Fruit fly (Drosophila melanogaster): Measurements from ENCODE around the gene SdhD.

- TF ChIP-seq ap (GFP tag; IDR thresholded peaks at IDR 0.05) = no peak
- no peak for TF ChIP-seq pnt (GFP tag; optimal IDR thresholded peaks at IDR 0.05)
- TF ChIP-seq hkb (optimal IDR thresholded peaks at IDR 0.05) = no peak
- TF ChIP-seq hkb (GFP tag; IDR thresholded peaks at IDR 0.05) = no peak
- TF ChIP-seq D (optimal IDR thresholded peaks at IDR 0.05) = no peak
- no peak for TF ChIP-seq D (GFP tag; optimal IDR thresholded peaks at IDR 0.05)
- TF ChIP-seq prd (optimal IDR thresholded peaks at IDR 0.05) = no peak
- no peak for TF ChIP-seq prd (GFP tag; IDR thresholded peaks at IDR 0.05)
- TF ChIP-seq CG1024 (GFP tag; IDR thresholded peaks at IDR 0.05) = no peak
- no peak for TF ChIP-seq CG12744 (GFP tag; optimal IDR thresholded peaks at IDR 0.05)
- TF ChIP-seq cwo (GFP tag; optimal IDR thresholded peaks at IDR 0.05) = no peak
- no peak for TF ChIP-seq lola (GFP tag; optimal IDR thresholded peaks at IDR 0.05)
- no peak for TF ChIP-seq CG1603 (tag; optimal IDR thresholded peaks at IDR 0.05)
- TF ChIP-seq HLH3B (GFP tag; IDR thresholded peaks at IDR 0.05) = no peak
- TF ChIP-seq Hr78 (GFP tag; optimal IDR thresholded peaks at IDR 0.05) = no peak
- TF ChIP-seq CG34376 (GFP tag; optimal IDR thresholded peaks at IDR 0.05) = no peak
Observed at dm6 chr3R:23791491-23791890, 31.1 kb upstream of the SdhD start.

Data from whole organism, embryonic.